Fruit fly (Drosophila melanogaster) whole organism, wandering third instar larva: Measurements from ENCODE around the gene Bicra.

Source experiments
- Abd-B ChIP-seq: fragments of >200 bp; optimal IDR thresholded peaks from 2 replicates; lab custom pipeline; 2017; ENCODE audit warnings: missing biosample characterization, missing genetic modification characterization
- CG32264 ChIP-seq: fragments of 200-800 bp; sonication (Bioruptor generic); optimal IDR thresholded peaks from 2 replicates; lab custom pipeline; 2016; ENCODE audit warnings: missing biosample characterization, missing genetic modification characterization
- CG9705 ChIP-seq: fragments of 200-800 bp; sonication (Bioruptor generic); optimal IDR thresholded peaks from 2 replicates; lab custom pipeline; 2018; ENCODE audit warnings: missing biosample characterization, mild to moderate bottlenecking, missing genetic modification characterization
- CrebA ChIP-seq: fragments of 200-800 bp; sonication (Bioruptor generic); optimal IDR thresholded peaks from 2 replicates; lab custom pipeline; 2016; ENCODE audit warnings: missing biosample characterization, mild to moderate bottlenecking, missing genetic modification characterization, borderline replicate concordance
- Dfd ChIP-seq: fragments of >200 bp; optimal IDR thresholded peaks from 2 replicates; lab custom pipeline; 2017; ENCODE audit warnings: missing biosample characterization, missing genetic modification characterization
- Dif ChIP-seq: fragments of 200-275, 200-300 bp; sonication (Bioruptor generic); optimal IDR thresholded peaks from 2 replicates; lab custom pipeline; 2018; ENCODE audit warnings: missing biosample characterization, missing genetic modification characterization; ENCODE audit not compliant: partially characterized antibody
- GATAd ChIP-seq: sonication (Bioruptor generic); optimal IDR thresholded peaks from 2 replicates; lab custom pipeline; 2016; ENCODE audit warnings: missing biosample characterization, missing genetic modification characterization
- HLH106 ChIP-seq: fragments of 200-800 bp; optimal IDR thresholded peaks from 3 replicates; lab custom pipeline; 2019; ENCODE audit warnings: missing biosample characterization, mild to moderate bottlenecking, missing genetic modification characterization, moderate library complexity
- Hnf4 ChIP-seq: fragments of 200-800 bp; sonication (Bioruptor generic); optimal IDR thresholded peaks from 2 replicates; lab custom pipeline; 2016; ENCODE audit warnings: missing biosample characterization, mild to moderate bottlenecking, missing genetic modification characterization
- Hr78 ChIP-seq: fragments of >200 bp; optimal IDR thresholded peaks from 2 replicates; lab custom pipeline; 2017; ENCODE audit warnings: missing biosample characterization, missing genetic modification characterization
- Hr83 ChIP-seq: fragments of 200-300 bp; sonication (Bioruptor generic); optimal IDR thresholded peaks from 2 replicates; lab custom pipeline; 2016; ENCODE audit warnings: missing biosample characterization, mild to moderate bottlenecking, missing genetic modification characterization, moderate library complexity; ENCODE audit not compliant: poor library complexity, severe bottlenecking
- Jra ChIP-seq: sonication (Bioruptor generic); optimal IDR thresholded peaks from 2 replicates; lab custom pipeline; 2016; ENCODE audit warnings: missing biosample characterization, missing genetic modification characterization
- Mio ChIP-seq: sonication (Bioruptor generic); optimal IDR thresholded peaks from 2 replicates; lab custom pipeline; 2016; ENCODE audit warnings: missing biosample characterization, missing genetic modification characterization
- Myc ChIP-seq: fragments of >200 bp; optimal IDR thresholded peaks from 2 replicates; lab custom pipeline; 2017
- N ChIP-seq: fragments of >200 bp; optimal IDR thresholded peaks from 2 replicates; lab custom pipeline; 2018; ENCODE audit warnings: missing biosample characterization, missing external identifiers, missing genetic modification characterization
- OdsH ChIP-seq: fragments of 200-800 bp; sonication (Bioruptor generic); optimal IDR thresholded peaks from 2 replicates; lab custom pipeline; 2016; ENCODE audit warnings: missing biosample characterization, mild to moderate bottlenecking, missing genetic modification characterization
- Rel ChIP-seq, 2 experiments: fragments of 200-800 bp; sonication (Bioruptor generic) in 1 of 2; optimal IDR thresholded peaks; 2 replicates in 1 of 2; 3 replicates in 1 of 2; lab custom pipeline; 2016 to 2019; ENCODE audit warnings: mild to moderate bottlenecking in 2 of 2, missing biosample characterization in 2 of 2, missing genetic modification characterization in 2 of 2, moderate library complexity in 1 of 2
- Sp1 ChIP-seq: fragments of 200-800 bp; sonication (Bioruptor generic); optimal IDR thresholded peaks from 3 replicates; lab custom pipeline; 2019; ENCODE audit warnings: missing biosample characterization, mild to moderate bottlenecking, missing genetic modification characterization, moderate library complexity
- Vsx2 ChIP-seq: fragments of 200-300, 225-300 bp; sonication (Bioruptor generic); optimal IDR thresholded peaks from 2 replicates; lab custom pipeline; 2018; ENCODE audit warnings: missing biosample characterization, missing genetic modification characterization; ENCODE audit not compliant: partially characterized antibody
- br ChIP-seq: fragments of 200-800 bp; sonication (Bioruptor generic); optimal IDR thresholded peaks from 2 replicates; lab custom pipeline; 2016; ENCODE audit warnings: missing biosample characterization, missing genetic modification characterization
- brk ChIP-seq: fragments of 200-800 bp; sonication (Bioruptor generic); optimal IDR thresholded peaks from 2 replicates; lab custom pipeline; 2016; ENCODE audit warnings: missing biosample characterization, mild to moderate bottlenecking, missing genetic modification characterization
- dl ChIP-seq, 2 experiments: fragments of 175-275, 200-275 bp in 1 of 2; fragments of 200-275 bp in 1 of 2; sonication (Bioruptor generic); optimal IDR thresholded peaks; lab custom pipeline; 2018; ENCODE audit warnings: mild to moderate bottlenecking in 2 of 2, missing biosample characterization in 2 of 2, missing genetic modification characterization in 2 of 2, moderate library complexity in 2 of 2; ENCODE audit not compliant: partially characterized antibody in 2 of 2, insufficient read depth in 1 of 2
- dmrt93B ChIP-seq: fragments of 200-800 bp; sonication (Bioruptor generic); optimal IDR thresholded peaks from 2 replicates; lab custom pipeline; 2018; ENCODE audit warnings: missing biosample characterization, mild to moderate bottlenecking, missing genetic modification characterization
- dsf ChIP-seq: sonication (Bioruptor generic); optimal IDR thresholded peaks from 2 replicates; lab custom pipeline; 2016; ENCODE audit warnings: missing biosample characterization, missing genetic modification characterization, borderline replicate concordance
- ey ChIP-seq: fragments of 200-800 bp; sonication (Bioruptor generic); optimal IDR thresholded peaks from 2 replicates; lab custom pipeline; 2016; ENCODE audit warnings: missing biosample characterization, missing genetic modification characterization
- foxo ChIP-seq, 2 experiments: fragments of 200-800 bp; sonication (Bioruptor generic); optimal IDR thresholded peaks; 2 replicates in 1 of 2; 3 replicates in 1 of 2; lab custom pipeline; 2016 to 2017; ENCODE audit warnings: missing biosample characterization in 2 of 2, missing genetic modification characterization in 2 of 2
- fru ChIP-seq: fragments of 200-800 bp; sonication (Bioruptor generic); optimal IDR thresholded peaks from 3 replicates; lab custom pipeline; 2016; ENCODE audit warnings: missing biosample characterization, mild to moderate bottlenecking, missing genetic modification characterization
- h ChIP-seq: fragments of 200-800 bp; sonication (Bioruptor generic); optimal IDR thresholded peaks from 3 replicates; lab custom pipeline; 2016; ENCODE audit warnings: missing biosample characterization, mild to moderate bottlenecking, missing genetic modification characterization
- jim ChIP-seq: fragments of 175-275, 200-325 bp; sonication (Bioruptor generic); optimal IDR thresholded peaks from 2 replicates; lab custom pipeline; 2016; ENCODE audit warnings: missing biosample characterization, mild to moderate bottlenecking, missing genetic modification characterization
- lola ChIP-seq: fragments of >200 bp; optimal IDR thresholded peaks from 2 replicates; lab custom pipeline; 2017; ENCODE audit warnings: missing biosample characterization, missing genetic modification characterization
- pan ChIP-seq: fragments of >200 bp; optimal IDR thresholded peaks from 2 replicates; lab custom pipeline; 2017
- psq ChIP-seq: fragments of 200-800 bp; sonication (Bioruptor generic); optimal IDR thresholded peaks from 3 replicates; lab custom pipeline; 2017; ENCODE audit warnings: missing biosample characterization, mild to moderate bottlenecking, missing genetic modification characterization, moderate library complexity
- rgr ChIP-seq: fragments of 200-800 bp; sonication (Bioruptor generic); optimal IDR thresholded peaks from 3 replicates; lab custom pipeline; 2016; ENCODE audit warnings: missing biosample characterization, mild to moderate bottlenecking, missing genetic modification characterization
- sv ChIP-seq: fragments of 200-800 bp; sonication (Bioruptor generic); optimal IDR thresholded peaks from 3 replicates; lab custom pipeline; 2016; ENCODE audit warnings: missing biosample characterization, missing genetic modification characterization
- tai ChIP-seq: sonication (Bioruptor generic); optimal IDR thresholded peaks from 2 replicates; lab custom pipeline; 2016; ENCODE audit warnings: missing biosample characterization, missing genetic modification characterization
- usp ChIP-seq: fragments of >200 bp; optimal IDR thresholded peaks from 2 replicates; lab custom pipeline; 2017; ENCODE audit warnings: missing biosample characterization, missing genetic modification characterization
- woc ChIP-seq: sonication (Bioruptor generic); optimal IDR thresholded peaks from 2 replicates; lab custom pipeline; 2016; ENCODE audit warnings: missing biosample characterization, mild to moderate bottlenecking, missing genetic modification characterization

Gene Bicra

dm6 chr3R:29148072-29148471, 85.2 kb downstream of the Bicra start, which contains the start of the genes CG11882 and Pglym78:
Gene CG11882, minus strand, starts transcription at chr3R:29148172.
Gene Pglym78, plus strand, starts transcription at chr3R:29148248.
- TF ChIP-seq foxo (GFP tag; optimal IDR thresholded peaks at IDR 0.05; lab: Kevin White, UChicago) (peak in 1 of 2 experiments; percentile 73), tai (GFP tag; lab: Kevin White, UChicago) (no peak), lola (GFP tag; lab: Kevin White, UChicago) (no peak), HLH106 (tag; lab: Kevin White, UChicago) (peak; percentile 1), Rel (GFP tag; optimal IDR thresholded peaks at IDR 0.05; lab: Kevin White, UChicago) (no peak), Rel (tag; optimal IDR thresholded peaks at IDR 0.05; lab: Kevin White, UChicago) (peak; percentile 80), Hr78 (GFP tag; lab: Kevin White, UChicago) (no peak), jim (no peak), usp (GFP tag; lab: Kevin White, UChicago) (no peak), CG32264 (GFP tag; lab: Kevin White, UChicago) (no peak), psq (GFP tag; lab: Kevin White, UChicago) (peak; percentile 26), rgr (GFP tag; lab: Kevin White, UChicago) (peak; percentile 51), Dfd (GFP tag; lab: Kevin White, UChicago) (no peak), sv (GFP tag; lab: Kevin White, UChicago) (peak; percentile 19), br (GFP tag; lab: Kevin White, UChicago) (no peak), CG9705 (GFP tag; lab: Kevin White, UChicago) (no peak), pan (lab: Kevin White, UChicago) (no peak), Myc (lab: Kevin White, UChicago) (no peak), CrebA (GFP tag; lab: Kevin White, UChicago) (no peak), ey (peak; percentile 43), Jra (GFP tag; lab: Kevin White, UChicago) (no peak), Sp1 (peak; percentile 30), Dif (GFP tag; lab: Kevin White, UChicago) (peak; percentile 13), dl (GFP tag; optimal IDR thresholded peaks at IDR 0.05; lab: Kevin White, UChicago; ENCODE audit: insufficient read depth in 1 of 2, partially characterized antibody in 2 of 2) (peak in 1 of 2 experiments; percentile 40), Hr83 (GFP tag; lab: Kevin White, UChicago) (peak; percentile 80), N (no peak), fru (GFP tag; lab: Kevin White, UChicago) (no peak), dmrt93B (GFP tag; lab: Kevin White, UChicago) (no peak), Vsx2 (GFP tag; lab: Kevin White, UChicago) (no peak), OdsH (GFP tag; lab: Kevin White, UChicago) (peak; percentile 38)

- TF ChIP-seq Mio (no peak), Abd-B (GFP tag; lab: Kevin White, UChicago) (no peak), CrebA (GFP tag; lab: Kevin White, UChicago) (no peak), sv (GFP tag; lab: Kevin White, UChicago) (peak; percentile 5), woc (GFP tag; lab: Kevin White, UChicago) (no peak), Hr83 (GFP tag; lab: Kevin White, UChicago) (no peak), Hr78 (GFP tag; lab: Kevin White, UChicago) (no peak), CG32264 (GFP tag; lab: Kevin White, UChicago) (no peak), Hnf4 (GFP tag; lab: Kevin White, UChicago) (no peak), brk (GFP tag; lab: Kevin White, UChicago) (no peak), CG9705 (GFP tag; lab: Kevin White, UChicago) (peak; percentile 37), dmrt93B (GFP tag; lab: Kevin White, UChicago) (no peak), rgr (GFP tag; lab: Kevin White, UChicago) (peak; percentile 64), HLH106 (tag; lab: Kevin White, UChicago) (peak; percentile 69), fru (GFP tag; lab: Kevin White, UChicago) (no peak), Dfd (GFP tag; lab: Kevin White, UChicago) (no peak), pan (lab: Kevin White, UChicago) (no peak), tai (GFP tag; lab: Kevin White, UChicago) (no peak), foxo (GFP tag; optimal IDR thresholded peaks at IDR 0.05; lab: Kevin White, UChicago) (peak in 1 of 2 experiments; percentile 65), Sp1 (peak; percentile 41), Rel (GFP tag; optimal IDR thresholded peaks at IDR 0.05; lab: Kevin White, UChicago) (no peak), Rel (tag; optimal IDR thresholded peaks at IDR 0.05; lab: Kevin White, UChicago) (peak; percentile 22), dsf (GFP tag; lab: Kevin White, UChicago) (no peak), Dif (GFP tag; lab: Kevin White, UChicago) (no peak), lola (GFP tag; lab: Kevin White, UChicago) (no peak), Vsx2 (GFP tag; lab: Kevin White, UChicago) (no peak), h (GFP tag; lab: Kevin White, UChicago) (peak; percentile 63), OdsH (GFP tag; lab: Kevin White, UChicago) (peak; percentile 36), GATAd (no peak), jim (no peak), Myc (lab: Kevin White, UChicago) (peak; percentile 78), psq (GFP tag; lab: Kevin White, UChicago) (peak; percentile 14), Jra (GFP tag; lab: Kevin White, UChicago) (no peak), ey (peak; percentile 57)
These were observed 88.8 kb downstream of the Bicra start, which contains the start of gene eIF2D for dm6 chr3R:29151621-29152092. Gene eIF2D, minus strand, starts transcription at chr3R:29151794.
